Fruit fly (Drosophila melanogaster): Measurements from ENCODE around the gene CG7889.

DNA sequence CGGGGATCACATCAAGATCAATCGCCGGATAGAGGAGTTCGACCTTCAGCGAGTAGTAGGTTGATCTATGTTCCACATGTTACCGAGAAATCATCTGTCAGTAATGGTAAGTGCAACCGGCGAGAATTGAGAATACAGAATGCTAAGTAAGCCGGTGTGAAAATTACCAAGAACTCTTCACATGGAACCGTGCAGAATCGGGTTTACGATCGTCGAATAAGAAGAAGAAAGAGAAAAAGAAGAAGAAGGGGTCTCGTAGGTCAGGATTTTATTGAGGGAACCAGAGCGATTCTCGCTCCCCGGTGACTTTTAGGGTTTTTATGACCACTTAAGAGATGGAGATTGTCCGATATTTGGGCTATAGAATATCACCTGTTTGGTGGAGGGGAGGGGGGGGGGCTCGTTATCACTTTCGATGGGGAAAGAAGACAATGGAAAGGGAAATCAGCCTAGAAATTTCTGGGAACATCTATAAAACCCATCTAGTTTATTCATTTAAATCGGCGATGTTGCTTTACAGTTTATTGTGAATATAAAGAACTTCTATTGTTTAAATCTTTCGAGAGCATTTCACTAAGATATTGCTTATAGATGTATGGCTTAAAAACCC, 22.4 kb upstream of the CG7889 start:
- TF ChIP-seq psq (optimal IDR thresholded peaks at IDR 0.05) (no peak), ttk (optimal IDR thresholded peaks at IDR 0.05) (no peak), Myc (optimal IDR thresholded peaks at IDR 0.05) (no peak)

Data from Kc167 (cell line).